Worm (Caenorhabditis elegans): ENCODE results near the gene clec-163.

The clec-163 gene

DNA sequence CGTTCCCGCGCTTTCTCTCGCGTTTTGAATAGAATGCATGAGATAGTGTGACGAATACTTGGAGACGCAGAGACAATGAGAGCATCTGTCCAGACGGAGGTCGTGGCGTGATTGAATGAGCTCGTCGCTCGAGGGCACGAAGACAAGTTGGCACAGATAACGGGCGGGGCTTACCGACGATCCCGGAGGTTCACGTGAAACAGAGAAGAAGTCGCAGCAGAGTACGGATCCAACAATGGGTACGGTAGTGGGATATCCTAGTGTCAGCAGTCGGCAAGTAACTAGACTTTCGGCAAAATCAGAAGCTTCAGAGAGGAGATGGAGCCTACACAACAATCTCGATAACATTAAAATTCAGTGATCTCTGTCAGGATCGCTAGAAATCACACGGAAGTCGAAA, 25.6 kb downstream of the clec-163 start (continued):
- TF ChIP-seq attf-4 (tag; optimal IDR thresholded peaks at IDR 0.05): no peak
- TF ChIP-seq tag-97 (GFP tag; IDR thresholded peaks at IDR 0.05): no peak
- TF ChIP-seq lsy-2 (tag; optimal IDR thresholded peaks at IDR 0.05): peak in 1 of 2 experiments; percentile 53
- TF ChIP-seq fkh-10 (GFP tag; optimal IDR thresholded peaks at IDR 0.05): no peak
- no peak for TF ChIP-seq nhr-76 (tag; optimal IDR thresholded peaks at IDR 0.05)
- no peak for TF ChIP-seq egl-27 (tag; optimal IDR thresholded peaks at IDR 0.05)

DNA sequence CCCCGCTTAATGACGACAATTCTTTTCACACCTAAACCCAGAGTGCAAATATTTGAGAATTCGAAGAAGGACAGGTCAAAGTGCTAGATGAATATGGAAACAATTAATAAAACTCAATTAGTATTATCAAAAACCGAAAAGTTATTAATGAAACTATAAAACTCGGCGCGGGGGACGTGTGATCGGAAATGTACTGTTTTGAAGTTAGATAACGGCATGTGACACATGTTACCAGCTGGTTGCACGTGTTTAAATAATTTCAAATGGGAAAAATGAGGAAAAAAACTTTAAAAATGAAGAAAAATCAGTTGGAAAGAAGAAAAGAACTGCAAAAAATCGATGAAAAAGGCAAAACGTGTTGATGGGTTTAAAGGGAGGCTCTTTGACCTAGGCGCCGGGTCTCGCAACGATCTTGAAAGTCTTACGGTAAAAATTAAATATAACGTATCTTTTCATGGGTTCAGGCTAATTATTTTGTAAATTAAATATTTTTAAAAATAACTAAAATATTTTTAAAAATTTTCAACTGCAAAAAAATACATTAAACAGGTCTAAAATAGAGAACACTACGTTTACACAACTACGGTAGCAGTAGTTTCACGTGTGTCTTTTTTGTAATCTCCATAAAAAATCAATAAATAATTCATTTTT, 26.6 kb downstream of the clec-163 start:
- TF ChIP-seq dve-1 (tag; optimal IDR thresholded peaks at IDR 0.05; ENCODE audit: insufficient read depth) (peak; percentile 40), pqm-1 (tag; optimal IDR thresholded peaks at IDR 0.05) (peak; percentile 42), nhr-28 (tag; optimal IDR thresholded peaks at IDR 0.05) (peak; percentile 62), daf-16 (GFP tag; optimal IDR thresholded peaks at IDR 0.05) (no peak), daf-16 (tag; optimal IDR thresholded peaks at IDR 0.05) (peak; percentile 24), hlh-30 (tag; optimal IDR thresholded peaks at IDR 0.05; ENCODE audit: insufficient read depth) (peak; percentile 67), hlh-11 (tag; optimal IDR thresholded peaks at IDR 0.05) (peak; percentile 47), aha-1 (tag) (peak; percentile 40), ceh-28 (tag; optimal IDR thresholded peaks at IDR 0.05) (no peak), ctbp-1 (GFP tag; IDR thresholded peaks at IDR 0.05) (no peak), dmd-6 (GFP tag; IDR thresholded peaks at IDR 0.05) (peak; percentile 50), mdl-1 (tag; optimal IDR thresholded peaks at IDR 0.05) (peak in 1 of 2 experiments; percentile 34), Y105C5A.15 (GFP tag; IDR thresholded peaks at IDR 0.05) (no peak), ces-1 (GFP tag; optimal IDR thresholded peaks at IDR 0.05) (no peak), lim-7 (GFP tag; IDR thresholded peaks at IDR 0.05) (no peak), T26A8.4 (GFP tag; IDR thresholded peaks at IDR 0.05) (no peak), nhr-77 (tag; optimal IDR thresholded peaks at IDR 0.05) (peak; percentile 3), F37D6.2 (tag; optimal IDR thresholded peaks at IDR 0.05) (no peak)

DNA sequence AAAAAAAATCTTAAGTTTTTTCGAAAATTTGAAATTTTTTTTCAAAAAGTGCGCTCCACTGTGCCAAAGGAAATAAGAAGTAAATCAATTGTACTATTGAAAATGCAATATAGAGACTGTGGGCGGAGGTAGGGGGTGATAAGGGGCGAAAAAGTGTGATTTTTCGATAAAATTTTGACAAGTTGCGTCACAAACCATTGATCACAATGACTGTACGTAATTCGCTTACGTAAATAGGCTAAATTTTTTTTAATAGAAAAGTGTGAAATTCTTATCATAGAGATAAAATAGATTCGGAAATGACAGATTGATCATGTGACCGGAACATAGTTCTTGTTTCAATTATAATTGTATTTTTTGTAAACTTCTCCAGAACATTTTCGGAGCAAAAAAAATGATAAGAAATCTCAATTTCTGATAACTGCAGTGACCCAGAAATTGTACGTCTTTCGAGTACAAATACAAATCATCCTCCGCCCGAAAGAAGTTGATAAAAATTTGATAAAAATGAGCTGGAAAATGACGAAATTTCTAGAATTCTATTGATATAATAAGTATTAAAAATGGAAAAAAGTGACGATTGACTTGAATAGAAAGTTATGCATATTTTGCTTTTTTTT, 28.5 kb downstream of the clec-163 start:
- TF ChIP-seq lin-1 (GFP tag; IDR thresholded peaks at IDR 0.05): peak; percentile 33; the same call in 1 of the 2 replicates
- TF ChIP-seq daf-19 (GFP tag; conservative IDR thresholded peaks at IDR 0.05): no peak
- TF ChIP-seq daf-16 (GFP tag; optimal IDR thresholded peaks at IDR 0.05): peak in 1 of 2 experiments; percentile 45
- TF ChIP-seq daf-16 (tag; optimal IDR thresholded peaks at IDR 0.05): peak; percentile 88
- no peak for TF ChIP-seq nhr-237 (tag; optimal IDR thresholded peaks at IDR 0.05)
- TF ChIP-seq hlh-30 (tag; optimal IDR thresholded peaks at IDR 0.05; ENCODE audit: insufficient read depth): peak; percentile 78
- TF ChIP-seq duxl-1 (tag; optimal IDR thresholded peaks at IDR 0.05; ENCODE audit: poor library complexity): no peak
- no peak for TF ChIP-seq F44E2.7 (GFP tag; IDR thresholded peaks at IDR 0.05)
- no peak for TF ChIP-seq fos-1 (tag; optimal IDR thresholded peaks at IDR 0.05)
- peak; percentile 96 for TF ChIP-seq dve-1 (tag; optimal IDR thresholded peaks at IDR 0.05; ENCODE audit: insufficient read depth)
- no peak for TF ChIP-seq unc-39 (tag; optimal IDR thresholded peaks at IDR 0.05)
- no peak for TF ChIP-seq dmd-9 (GFP tag; IDR thresholded peaks at IDR 0.05)
- TF ChIP-seq nhr-48 (tag; optimal IDR thresholded peaks at IDR 0.05): peak; percentile 69
- TF ChIP-seq nhr-77 (tag; optimal IDR thresholded peaks at IDR 0.05): peak; percentile 37
- TF ChIP-seq T20F7.1 (GFP tag; optimal IDR thresholded peaks at IDR 0.05): peak; percentile 61
- no peak for TF ChIP-seq daf-8 (GFP tag; IDR thresholded peaks at IDR 0.05)
- peak; percentile 62 for TF ChIP-seq pqm-1 (tag; optimal IDR thresholded peaks at IDR 0.05)
- no peak for TF ChIP-seq lin-39 (tag; optimal IDR thresholded peaks at IDR 0.05)
- 0 out of 2 replicates have a peak, but pooled peaks have one; percentile 57 for TF ChIP-seq ceh-20 (GFP tag; IDR thresholded peaks at IDR 0.05)
- TF ChIP-seq ztf-11 (tag; optimal IDR thresholded peaks at IDR 0.05): no peak
- peak; percentile 69 for TF ChIP-seq nhr-28 (tag; optimal IDR thresholded peaks at IDR 0.05)
- peak; percentile 94 for TF ChIP-seq php-3 (GFP tag; IDR thresholded peaks at IDR 0.05)
- no peak for TF ChIP-seq Y105C5A.15 (GFP tag; IDR thresholded peaks at IDR 0.05)
- TF ChIP-seq ztf-7 (tag; optimal IDR thresholded peaks at IDR 0.05): peak; percentile 30
- peak; percentile 78 for TF ChIP-seq tra-1 (GFP tag; IDR thresholded peaks at IDR 0.05)
- peak in 1 of 2 experiments; percentile 15 for TF ChIP-seq mdl-1 (tag; optimal IDR thresholded peaks at IDR 0.05)
- TF ChIP-seq dmd-6 (GFP tag; IDR thresholded peaks at IDR 0.05): peak; percentile 82
- TF ChIP-seq nhr-6 (tag; optimal IDR thresholded peaks at IDR 0.05): no peak
- TF ChIP-seq mxl-3 (GFP tag; optimal IDR thresholded peaks at IDR 0.05): no peak
- TF ChIP-seq nhr-102 (tag; optimal IDR thresholded peaks at IDR 0.05): peak; percentile 69
- peak; percentile 82 for TF ChIP-seq hlh-11 (tag; optimal IDR thresholded peaks at IDR 0.05)
- peak; percentile 20; the same call in 1 of the 2 replicates for TF ChIP-seq pha-4 (GFP tag; IDR thresholded peaks at IDR 0.05)
- TF ChIP-seq pha-4 (tag; optimal IDR thresholded peaks at IDR 0.05): no peak
- TF ChIP-seq fkh-10 (GFP tag; optimal IDR thresholded peaks at IDR 0.05): no peak
